Worm (Caenorhabditis elegans): Measurements from ENCODE around the gene T22C8.4.

Gene T22C8.4

DNA sequence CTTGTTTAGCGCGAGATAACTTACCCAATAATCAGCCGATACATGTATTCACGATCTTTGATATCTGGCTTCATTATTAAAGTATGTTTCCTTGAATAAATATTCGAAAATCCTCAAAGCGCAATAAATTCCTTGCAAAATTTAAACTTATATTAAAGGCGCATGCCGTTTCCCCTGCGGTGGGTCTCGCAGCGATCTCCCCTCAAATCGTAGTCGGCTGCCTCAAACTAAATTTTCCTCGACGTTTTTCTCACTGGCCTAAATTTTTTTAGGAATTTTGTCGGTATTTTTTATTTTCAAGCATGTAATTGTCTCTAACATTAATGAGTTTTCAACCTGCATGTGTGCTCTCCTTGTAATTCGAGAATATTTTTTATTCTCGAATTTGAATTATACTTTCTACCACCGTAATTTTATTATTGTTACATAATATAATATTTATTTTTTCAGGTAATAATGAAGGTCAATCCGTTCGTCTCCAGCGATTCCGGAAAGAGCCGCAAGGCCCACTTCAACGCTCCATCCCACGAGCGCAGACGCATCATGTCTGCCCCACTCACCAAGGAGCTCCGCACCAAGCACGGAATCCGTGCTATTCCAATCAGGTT, 20.9 kb downstream of the T22C8.4 start, which contains the start of the genes cpf-1 and rpl-26 (continued):
- TF ChIP-seq nhr-11 (tag; optimal IDR thresholded peaks at IDR 0.05) (no peak), nhr-77 (tag; optimal IDR thresholded peaks at IDR 0.05) (no peak), dmd-4 (tag; optimal IDR thresholded peaks at IDR 0.05) (no peak)

ce11 chrII:8600165-8600564, 23.1 kb downstream of the T22C8.4 start, which contains the start of gene pigg-1:
pigg-1 (minus strand) TSS chrII:8600265.
- no peak for TF ChIP-seq sma-9 (GFP tag; optimal IDR thresholded peaks at IDR 0.05)
- no peak for TF ChIP-seq sma-9 (tag; optimal IDR thresholded peaks at IDR 0.05)
- TF ChIP-seq lsy-2 (tag; optimal IDR thresholded peaks at IDR 0.05) = no peak
- TF ChIP-seq mab-5 (tag; optimal IDR thresholded peaks at IDR 0.05) = no peak
- TF ChIP-seq nhr-77 (tag; optimal IDR thresholded peaks at IDR 0.05) = no peak

- TF ChIP-seq nhr-23 (tag; optimal IDR thresholded peaks at IDR 0.05) = no peak
- no peak for TF ChIP-seq peb-1 (tag; optimal IDR thresholded peaks at IDR 0.05)
- TF ChIP-seq lsy-2 (tag; optimal IDR thresholded peaks at IDR 0.05) = no peak
Observed at ce11 chrII:8599214-8599613, 24.1 kb downstream of the T22C8.4 start, which contains the start of gene F28C6.5. F28C6.5 (plus strand) TSS chrII:8599514.

DNA sequence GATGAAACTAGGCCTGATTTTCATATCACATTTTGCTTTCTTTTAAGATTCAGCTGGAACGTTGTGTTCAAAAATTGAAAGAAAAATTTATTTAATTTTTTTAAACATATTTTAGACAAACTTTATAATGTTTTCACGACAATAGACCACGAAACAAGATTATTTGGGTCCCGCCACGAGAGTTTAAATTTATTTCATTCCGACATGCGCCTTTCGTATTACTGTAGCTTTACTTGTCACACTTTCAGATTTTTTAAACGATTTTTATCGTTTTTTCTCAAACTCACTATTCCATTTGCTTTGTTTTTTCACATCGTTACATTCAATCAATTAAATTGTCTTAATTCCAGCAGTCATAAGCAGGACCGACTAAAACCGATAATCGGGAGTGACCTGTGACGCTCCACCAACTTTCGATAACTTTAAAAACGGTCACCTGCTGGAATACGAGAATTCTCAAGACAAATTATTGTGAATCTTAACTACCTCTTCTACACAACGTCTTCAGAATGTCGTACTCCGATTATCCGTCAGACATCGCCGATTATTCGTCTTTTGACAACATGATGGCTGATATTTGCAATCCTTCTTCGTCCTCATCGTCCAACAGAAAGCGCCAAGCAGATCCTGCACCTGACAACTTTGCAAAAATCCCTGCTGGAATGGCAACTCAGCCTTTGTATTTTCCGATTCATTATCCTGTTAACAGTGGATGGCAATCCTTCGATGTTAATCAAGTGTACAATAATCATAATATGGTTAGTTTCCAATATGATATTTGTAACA, 29.3 kb downstream of the T22C8.4 start, which contains the start of gene aptf-3:
Gene aptf-3 (plus strand): TSS at position 351 of the 786 bp plus-strand sequence.
- no peak for TF ChIP-seq ztf-1 (GFP tag; conservative IDR thresholded peaks at IDR 0.05)
- no peak for TF ChIP-seq mab-5 (tag; optimal IDR thresholded peaks at IDR 0.05)
- no peak for TF ChIP-seq fos-1 (tag; optimal IDR thresholded peaks at IDR 0.05)
- no peak for TF ChIP-seq nhr-12 (tag; optimal IDR thresholded peaks at IDR 0.05)
- TF ChIP-seq egl-27 (tag; optimal IDR thresholded peaks at IDR 0.05) = no peak
- TF ChIP-seq unc-39 (tag; optimal IDR thresholded peaks at IDR 0.05) = no peak
- TF ChIP-seq ceh-16 (tag; optimal IDR thresholded peaks at IDR 0.05) = no peak
- TF ChIP-seq Y55F3AM.14 (GFP tag; optimal IDR thresholded peaks at IDR 0.05) = no peak
- no peak for TF ChIP-seq sma-9 (GFP tag; optimal IDR thresholded peaks at IDR 0.05)
- TF ChIP-seq sma-9 (tag; optimal IDR thresholded peaks at IDR 0.05) = no peak
- no peak for TF ChIP-seq sem-4 (tag; optimal IDR thresholded peaks at IDR 0.05)
- TF ChIP-seq ZK546.5 (tag; optimal IDR thresholded peaks at IDR 0.05) = no peak
- no peak for TF ChIP-seq zag-1 (tag; optimal IDR thresholded peaks at IDR 0.05)

DNA sequence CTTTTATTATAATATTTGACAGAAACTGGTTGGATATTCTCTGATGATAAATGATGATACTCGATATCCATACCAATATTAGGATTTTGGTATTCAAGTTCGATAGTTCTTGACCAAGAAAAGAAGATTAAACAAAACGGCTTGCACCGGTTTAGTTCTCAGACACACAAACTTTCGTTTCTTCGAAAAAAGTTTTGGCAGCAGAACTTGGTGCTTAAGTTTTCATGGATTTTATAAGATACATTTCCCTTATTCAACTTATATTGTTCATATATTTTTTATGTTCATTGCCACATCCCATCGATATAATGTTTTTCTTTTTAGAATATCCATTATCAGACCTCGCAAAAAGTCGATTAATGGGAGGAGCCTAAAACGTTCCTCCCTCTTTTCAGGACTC, 32.6 kb downstream of the T22C8.4 start, which contains the start of gene aptf-4:
Gene aptf-4 (plus strand): TSS at position 301 of the 400 bp plus-strand sequence.
- TF ChIP-seq ztf-1 (GFP tag; conservative IDR thresholded peaks at IDR 0.05) (no peak), unc-55 (GFP tag; optimal IDR thresholded peaks at IDR 0.05) (peak; percentile 26)

ce11 chrII:8589227-8589626, 34.1 kb downstream of the T22C8.4 start:
- TF ChIP-seq lin-11 (tag; optimal IDR thresholded peaks at IDR 0.05) (no peak), F13H6.1 (tag; optimal IDR thresholded peaks at IDR 0.05) (no peak), blmp-1 (tag; optimal IDR thresholded peaks at IDR 0.05; ENCODE audit: insufficient read depth) (no peak), ceh-82 (tag; optimal IDR thresholded peaks at IDR 0.05) (no peak), unc-55 (GFP tag; optimal IDR thresholded peaks at IDR 0.05) (peak; percentile 17), zag-1 (tag; optimal IDR thresholded peaks at IDR 0.05) (peak; percentile 40), C34F6.9 (tag; optimal IDR thresholded peaks at IDR 0.05) (peak; percentile 49), lsy-2 (tag; optimal IDR thresholded peaks at IDR 0.05) (peak in 1 of 2 experiments; percentile 39), crh-2 (tag; optimal IDR thresholded peaks at IDR 0.05) (peak; percentile 35), peb-1 (tag; optimal IDR thresholded peaks at IDR 0.05) (no peak), sma-9 (GFP tag; optimal IDR thresholded peaks at IDR 0.05) (peak; percentile 38), sma-9 (tag; optimal IDR thresholded peaks at IDR 0.05) (no peak)

ce11 chrII:8588442-8588841, 34.9 kb downstream of the T22C8.4 start:
- TF ChIP-seq Y55F3AM.14 (GFP tag; optimal IDR thresholded peaks at IDR 0.05) = no peak
- TF ChIP-seq lin-39 (tag; optimal IDR thresholded peaks at IDR 0.05) = peak; percentile 16

Measured in whole organism, L2 larva.